Worm (Caenorhabditis elegans) whole organism, L4 larva: ENCODE data around the gene F35F10.6.

ENCODE experiments used
- ama-1 ChIP-seq: fragments of 150-350 bp; optimal IDR thresholded peaks from 2 replicates; lab custom pipeline; 2014; ENCODE audit warnings: inconsistent platforms, mixed read lengths
- dpl-1 ChIP-seq: fragments of 150-350 bp; optimal IDR thresholded peaks from 2 replicates; lab custom pipeline; 2014; ENCODE audit warnings: missing biosample characterization, missing genetic modification reagents, missing genetic modification characterization
- lin-39 ChIP-seq: fragments of 150-350 bp; optimal IDR thresholded peaks from 2 replicates; lab custom pipeline; 2014; ENCODE audit warnings: missing biosample characterization, missing genetic modification reagents, missing genetic modification characterization
- nhr-237 ChIP-seq: sonication (generic microtip); optimal IDR thresholded peaks from 2 replicates; lab custom pipeline; 2017; ENCODE audit warnings: missing biosample characterization, missing genetic modification characterization
- nhr-25 ChIP-seq: sonication (generic microtip); optimal IDR thresholded peaks from 2 replicates; lab custom pipeline; 2017; ENCODE audit warnings: missing genetic modification characterization, mild to moderate bottlenecking, missing compliant biosample characterization, antibody characterized with exemption, moderate library complexity, borderline replicate concordance; ENCODE audit not compliant: insufficient read depth
- nhr-76 ChIP-seq: fragments of 150-350 bp; optimal IDR thresholded peaks from 2 replicates; lab custom pipeline; 2014; ENCODE audit warnings: missing biosample characterization, missing genetic modification characterization
- pqm-1 ChIP-seq: sonication (generic microtip); optimal IDR thresholded peaks from 2 replicates; lab custom pipeline; 2017; ENCODE audit warnings: missing biosample characterization, missing genetic modification characterization
- unc-130 ChIP-seq: sonication (generic microtip); optimal IDR thresholded peaks from 2 replicates; lab custom pipeline; 2016; ENCODE audit warnings: missing genetic modification reagents, missing genetic modification characterization, missing compliant biosample characterization

DNA sequence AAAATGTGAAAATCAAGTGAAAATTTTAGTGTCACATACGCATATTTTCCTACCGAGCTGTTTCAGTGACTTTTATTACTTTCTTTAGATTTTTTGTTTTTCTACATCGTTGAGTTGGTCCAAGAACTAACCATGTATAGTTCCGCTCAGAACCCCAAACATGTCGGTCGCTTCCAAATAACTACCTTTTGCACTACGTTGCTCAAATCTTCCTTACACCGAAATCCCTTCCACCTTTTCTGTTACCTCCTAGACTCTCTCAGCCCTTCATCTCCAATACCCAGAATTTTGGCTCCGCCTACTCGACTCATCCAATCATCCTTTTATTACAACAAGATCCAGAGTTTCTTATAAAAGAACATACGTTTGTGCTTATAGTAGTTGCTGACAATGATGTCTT is 4.5 kb downstream of the F35F10.6 start, which contains the start of gene F35F10.5:
- TF ChIP-seq nhr-25 (tag; lab: Kevin White, UChicago): no peak
- TF ChIP-seq unc-130 (GFP tag; lab: Kevin White, UChicago): no peak
- TF ChIP-seq ama-1 (lab: Kevin White, UChicago): no peak
- no peak for TF ChIP-seq lin-39
- no peak for TF ChIP-seq nhr-76 (tag; lab: Kevin White, UChicago)
- no peak for TF ChIP-seq pqm-1 (tag; lab: Kevin White, UChicago)
- no peak for TF ChIP-seq dpl-1 (GFP tag; lab: Kevin White, UChicago)
- TF ChIP-seq nhr-237 (tag; lab: Kevin White, UChicago): no peak
